Fruit fly (Drosophila melanogaster) S2 (cell line): Measurements from ENCODE around the gene CG42727.

Experiments used
- CG8478 ChIP-seq: fragments of >200 bp; optimal IDR thresholded peaks from 2 replicates; lab custom pipeline; 2018
- CTCF ChIP-seq, 2 experiments: fragments of >200 bp; optimal IDR thresholded peaks; 2 replicates each; lab custom pipeline; 2018

- TF ChIP-seq CG8478 (lab: Kevin White, UChicago) (no peak), CTCF (optimal IDR thresholded peaks at IDR 0.05; lab: Kevin White, UChicago) (no peak)
Observed at dm6 chr3R:15309924-15310323, 37.9 kb upstream of the CG42727 start, which contains the start of gene Tm2.
